Fruit fly (Drosophila melanogaster) whole organism, embryonic: ENCODE data around the gene CG6006.
A peak's percentile ranks its signal among the peaks of the same experiment; 100 is the strongest.

Experiments used
- Adf1 ChIP-seq: fragments of 200-800 bp; sonication (Bioruptor generic); IDR thresholded peaks from 2 replicates; pipeline ENCODE4 v1.3.6; 2022; ENCODE audit warnings: missing biosample characterization, missing genetic modification characterization
- Blimp-1 ChIP-seq: fragments of 200-800 bp; sonication (Bioruptor generic); optimal IDR thresholded peaks from 3 replicates; lab custom pipeline; 2018; ENCODE audit warnings: missing biosample characterization, missing genetic modification characterization, mild to moderate bottlenecking, moderate library complexity, missing genetic modification reagents
- CG10209 ChIP-seq: fragments of 200-800 bp; sonication (Bioruptor generic); optimal IDR thresholded peaks from 3 replicates; lab custom pipeline; 2017; ENCODE audit warnings: missing biosample characterization, mild to moderate bottlenecking, missing genetic modification characterization, missing genetic modification reagents
- CG10274 ChIP-seq: fragments of 200-800 bp; sonication (Bioruptor generic); optimal IDR thresholded peaks from 3 replicates; lab custom pipeline; 2017; ENCODE audit warnings: missing biosample characterization, mild to moderate bottlenecking, missing genetic modification characterization
- CG10654 ChIP-seq: fragments of 200-800 bp; sonication (Bioruptor generic); optimal IDR thresholded peaks from 2 replicates; lab custom pipeline; 2016; ENCODE audit warnings: missing biosample characterization, missing genetic modification characterization
- CG11560 ChIP-seq: fragments of 200-800 bp; sonication (Bioruptor generic); IDR thresholded peaks from 3 replicates; pipeline ENCODE4 v1.3.6; 2022; ENCODE audit warnings: missing biosample characterization, missing genetic modification characterization
- CG12071 ChIP-seq: fragments of 200-800 bp; sonication (Bioruptor generic); optimal IDR thresholded peaks from 3 replicates; lab custom pipeline; 2018; ENCODE audit warnings: missing biosample characterization, mild to moderate bottlenecking, missing genetic modification characterization
- CG12299 ChIP-seq: fragments of 200-800 bp; sonication (Bioruptor generic); optimal IDR thresholded peaks from 2 replicates; lab custom pipeline; 2018; ENCODE audit warnings: missing biosample characterization, mild to moderate bottlenecking, missing genetic modification characterization
- CG13775 ChIP-seq: fragments of 200-800 bp; sonication (Bioruptor generic); optimal IDR thresholded peaks from 3 replicates; lab custom pipeline; 2017; ENCODE audit warnings: missing biosample characterization, mild to moderate bottlenecking, missing genetic modification characterization
- CG14441 ChIP-seq: fragments of 200-800 bp; sonication (Bioruptor generic); IDR thresholded peaks from 2 replicates; pipeline ENCODE4 v1.3.6; 2022; ENCODE audit warnings: missing biosample characterization, missing genetic modification characterization
- CG16815 ChIP-seq: fragments of 200-800 bp; sonication (Bioruptor generic); optimal IDR thresholded peaks from 3 replicates; lab custom pipeline; 2017; ENCODE audit warnings: missing biosample characterization, mild to moderate bottlenecking, missing genetic modification characterization
- CG17359 ChIP-seq: fragments of 200-800 bp; sonication (Bioruptor generic); optimal IDR thresholded peaks from 3 replicates; lab custom pipeline; 2018; ENCODE audit warnings: missing biosample characterization, mild to moderate bottlenecking, missing genetic modification characterization, moderate library complexity
- CG17385 ChIP-seq: fragments of 200-800 bp; sonication (Bioruptor generic); optimal IDR thresholded peaks from 3 replicates; lab custom pipeline; 2018; ENCODE audit warnings: missing biosample characterization, mild to moderate bottlenecking, missing genetic modification characterization
- CG18599 ChIP-seq: fragments of 200-800 bp; sonication (Bioruptor generic); optimal IDR thresholded peaks from 3 replicates; lab custom pipeline; 2017; ENCODE audit warnings: missing biosample characterization, missing genetic modification characterization, mild to moderate bottlenecking, moderate library complexity, missing genetic modification reagents
- CG2199 ChIP-seq: fragments of 200-800 bp; sonication (Bioruptor generic); IDR thresholded peaks from 3 replicates; pipeline ENCODE4 v1.3.6; 2022; ENCODE audit warnings: missing biosample characterization, missing genetic modification characterization
- CG30403 ChIP-seq: fragments of 200-800 bp; sonication (Bioruptor generic); optimal IDR thresholded peaks from 3 replicates; lab custom pipeline; 2016; ENCODE audit warnings: missing biosample characterization, missing genetic modification characterization
- CG32772 ChIP-seq: fragments of 200-800 bp; sonication (Bioruptor generic); IDR thresholded peaks from 2 replicates; pipeline ENCODE4 v1.3.6; 2022; ENCODE audit warnings: missing biosample characterization, missing genetic modification characterization
- CG3847 ChIP-seq: fragments of 200-800 bp; sonication (Bioruptor generic); IDR thresholded peaks from 2 replicates; pipeline ENCODE4 v1.3.6; 2022; ENCODE audit warnings: missing biosample characterization, missing genetic modification characterization
- CG42726 ChIP-seq: fragments of 200-800 bp; sonication (Bioruptor generic); IDR thresholded peaks from 2 replicates; pipeline ENCODE4 v1.3.6; 2022; ENCODE audit warnings: missing biosample characterization, missing genetic modification characterization; ENCODE audit not compliant: partially characterized antibody
- CG4424 ChIP-seq: fragments of 200-800 bp; sonication (Bioruptor generic); optimal IDR thresholded peaks from 3 replicates; lab custom pipeline; 2016; ENCODE audit warnings: missing biosample characterization, missing genetic modification characterization
- CG4854 ChIP-seq: fragments of 200-800 bp; sonication (Bioruptor generic); optimal IDR thresholded peaks from 2 replicates; lab custom pipeline; 2016; ENCODE audit warnings: missing biosample characterization, missing genetic modification characterization, inconsistent platforms
- CG5180 ChIP-seq: fragments of 200-800 bp; sonication (Bioruptor generic); optimal IDR thresholded peaks from 3 replicates; lab custom pipeline; 2017; ENCODE audit warnings: missing biosample characterization, missing genetic modification characterization, mild to moderate bottlenecking, moderate library complexity, missing genetic modification reagents
- CG8924 ChIP-seq: fragments of 200-800 bp; optimal IDR thresholded peaks from 3 replicates; lab custom pipeline; 2019; ENCODE audit warnings: missing biosample characterization, mild to moderate bottlenecking, missing genetic modification characterization, moderate library complexity
- CG9727 ChIP-seq: fragments of 200-800 bp; sonication (Bioruptor generic); optimal IDR thresholded peaks from 3 replicates; lab custom pipeline; 2017; ENCODE audit warnings: missing biosample characterization, mild to moderate bottlenecking, missing genetic modification characterization
- Camta ChIP-seq: fragments of 200-800 bp; sonication (Bioruptor generic); optimal IDR thresholded peaks from 2 replicates; lab custom pipeline; 2016; ENCODE audit warnings: missing biosample characterization, missing genetic modification characterization
- Chrac-16 ChIP-seq: fragments of 200-800 bp; sonication (Bioruptor generic); optimal IDR thresholded peaks from 3 replicates; lab custom pipeline; 2016; ENCODE audit warnings: missing biosample characterization, missing genetic modification characterization
- D19B ChIP-seq: fragments of 200-800 bp; sonication (Bioruptor generic); optimal IDR thresholded peaks from 2 replicates; lab custom pipeline; 2017; ENCODE audit warnings: missing biosample characterization, mild to moderate bottlenecking, missing genetic modification characterization
- Hmr ChIP-seq: fragments of 200-800 bp; sonication (Bioruptor generic); optimal IDR thresholded peaks from 3 replicates; lab custom pipeline; 2017; ENCODE audit warnings: mild to moderate bottlenecking, missing biosample characterization, missing genetic modification reagents, missing genetic modification characterization
- Nf-YB ChIP-seq: fragments of 200-800 bp; sonication (Bioruptor generic); optimal IDR thresholded peaks from 3 replicates; lab custom pipeline; 2019; ENCODE audit warnings: missing biosample characterization, mild to moderate bottlenecking, missing genetic modification characterization, moderate library complexity
- Trl ChIP-seq, 3 experiments: fragments of >200 bp in 2 of 3; fragments of 200-800 bp in 1 of 3; sonication (Bioruptor generic) in 1 of 3; optimal IDR thresholded peaks; 2 replicates in 1 of 3; 3 replicates in 2 of 3; lab custom pipeline; 2016 to 2017; ENCODE audit warnings: missing biosample characterization in 1 of 3, missing genetic modification characterization in 1 of 3
- al ChIP-seq: fragments of 200-800 bp; sonication (Bioruptor generic); IDR thresholded peaks from 2 replicates; pipeline ENCODE4 v1.3.6; 2022; ENCODE audit warnings: missing biosample characterization, missing genetic modification characterization
- ap ChIP-seq: fragments of 200-800 bp; sonication (Bioruptor generic); IDR thresholded peaks from 2 replicates; pipeline ENCODE4 v1.3.6; 2022; ENCODE audit warnings: missing biosample characterization, missing genetic modification characterization
- cwo ChIP-seq: fragments of 200-800 bp; sonication (Bioruptor generic); optimal IDR thresholded peaks from 3 replicates; lab custom pipeline; 2017; ENCODE audit warnings: missing biosample characterization, missing genetic modification characterization, mild to moderate bottlenecking, moderate library complexity, missing genetic modification reagents
- dimm ChIP-seq: fragments of 200-800 bp; sonication (Bioruptor generic); IDR thresholded peaks from 2 replicates; pipeline ENCODE4 v1.3.6; 2022; ENCODE audit warnings: missing biosample characterization, missing genetic modification characterization
- dmrt11E ChIP-seq: fragments of 200-800 bp; sonication (Bioruptor generic); optimal IDR thresholded peaks from 3 replicates; lab custom pipeline; 2018; ENCODE audit warnings: missing biosample characterization, mild to moderate bottlenecking, missing genetic modification characterization, moderate library complexity
- dmrt99B ChIP-seq: fragments of 200-800 bp; sonication (Bioruptor generic); optimal IDR thresholded peaks from 2 replicates; lab custom pipeline; 2018; ENCODE audit warnings: missing biosample characterization, mild to moderate bottlenecking, missing genetic modification characterization, moderate library complexity
- esg ChIP-seq: fragments of 200-800 bp; sonication (Bioruptor generic); conservative IDR thresholded peaks from 2 replicates; pipeline ENCODE4 v1.3.6; 2022; ENCODE audit warnings: missing biosample characterization, missing genetic modification characterization
- fd3F ChIP-seq: fragments of 200-800 bp; sonication (Bioruptor generic); optimal IDR thresholded peaks from 2 replicates; lab custom pipeline; 2018; ENCODE audit warnings: missing biosample characterization, mild to moderate bottlenecking, missing genetic modification characterization, moderate library complexity
- fd96Cb ChIP-seq: fragments of 200-800 bp; sonication (Bioruptor generic); optimal IDR thresholded peaks from 2 replicates; lab custom pipeline; 2018; ENCODE audit warnings: missing biosample characterization, mild to moderate bottlenecking, missing genetic modification characterization, moderate library complexity
- fru ChIP-seq: fragments of >200 bp; optimal IDR thresholded peaks from 2 replicates; lab custom pipeline; 2017
- gem ChIP-seq: fragments of 200-800 bp; sonication (Bioruptor generic); optimal IDR thresholded peaks from 2 replicates; lab custom pipeline; 2019; ENCODE audit warnings: missing biosample characterization, mild to moderate bottlenecking, missing genetic modification characterization, moderate library complexity
- gsb-n ChIP-seq: fragments of 200-800 bp; sonication (Bioruptor generic); optimal IDR thresholded peaks from 3 replicates; lab custom pipeline; 2018; ENCODE audit warnings: missing biosample characterization, mild to moderate bottlenecking, missing genetic modification characterization
- pan ChIP-seq, 4 experiments: fragments of >200 bp in 3 of 4; fragments of 200-800 bp in 1 of 4; sonication (Bioruptor generic) in 1 of 4; optimal IDR thresholded peaks in 3 of 4; IDR thresholded peaks in 1 of 4; 2 replicates each; pipeline versions ENCODE4 v1.3.6 to Lab custom; 2017 to 2022; ENCODE audit warnings: missing biosample characterization in 2 of 4, missing genetic modification characterization in 2 of 4, mixed read lengths in 1 of 4
- seq ChIP-seq: fragments of 200-800 bp; sonication (Bioruptor generic); IDR thresholded peaks from 2 replicates; pipeline ENCODE4 v1.3.6; 2022; ENCODE audit warnings: missing biosample characterization, missing genetic modification characterization
- tio ChIP-seq: fragments of 200-800 bp; sonication (Bioruptor generic); optimal IDR thresholded peaks from 2 replicates; lab custom pipeline; 2017; ENCODE audit warnings: missing biosample characterization, missing genetic modification characterization, inconsistent platforms
- tll ChIP-seq, 2 experiments: fragments of 200-800 bp in 1 of 2; fragments of >200 bp in 1 of 2; sonication (Bioruptor generic) in 1 of 2; optimal IDR thresholded peaks; 2 replicates each; lab custom pipeline; 2017 to 2019; ENCODE audit warnings: missing biosample characterization in 2 of 2, missing genetic modification characterization in 2 of 2, mild to moderate bottlenecking in 1 of 2, moderate library complexity in 1 of 2

Gene CG6006

DNA sequence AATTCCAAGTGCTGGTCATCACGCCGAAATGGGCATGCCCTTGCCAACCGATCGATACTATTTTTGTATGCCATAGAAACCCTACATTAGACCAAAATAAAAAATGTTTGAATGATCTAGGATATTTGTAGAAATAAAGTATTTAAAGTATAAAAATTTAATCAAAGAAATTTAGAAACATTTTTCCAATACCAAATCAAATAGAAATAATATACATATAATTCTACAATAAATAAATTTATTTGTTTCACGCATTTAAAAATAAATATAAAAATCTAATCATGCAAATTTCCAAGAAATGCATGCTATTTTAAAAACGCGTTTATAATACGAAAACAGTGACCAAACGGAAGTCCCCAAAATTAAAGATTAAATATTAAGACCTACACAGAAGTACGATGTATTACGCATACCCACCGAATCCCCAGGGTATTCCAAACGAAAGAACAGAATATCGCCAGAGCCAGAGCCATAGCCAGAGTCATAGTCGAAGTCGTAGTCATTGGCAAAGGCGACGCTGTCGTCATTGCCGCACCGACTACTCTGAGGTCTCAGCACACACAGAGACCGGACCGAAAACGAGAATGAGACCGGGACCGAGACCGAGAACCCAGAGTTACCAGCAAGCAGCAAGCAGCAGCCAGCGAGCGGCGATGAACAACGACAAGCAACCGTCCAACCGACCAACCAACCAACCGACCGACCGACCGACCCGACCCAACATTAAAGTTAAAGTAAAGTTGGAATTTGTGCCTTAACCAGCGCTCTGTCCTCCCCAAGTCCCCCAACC, 54.3 kb downstream of the CG6006 start (continued):
- TF ChIP-seq fru (lab: Kevin White, UChicago) (no peak), seq (peak; percentile 24; the same call in 1 of the 2 replicates), ap (GFP tag; lab: Robert Waterston, UW) (no peak), CG8924 (tag; lab: Kevin White, UChicago) (peak; percentile 61), CG17385 (peak; percentile 26), dmrt99B (tag; lab: Kevin White, UChicago) (peak; percentile 33), tll (GFP tag; optimal IDR thresholded peaks at IDR 0.05; lab: Kevin White, UChicago) (no peak), cwo (GFP tag; lab: Kevin White, UChicago) (peak; percentile 1), CG5180 (GFP tag; lab: Kevin White, UChicago) (peak; percentile 89), gsb-n (tag; lab: Kevin White, UChicago) (peak; percentile 5), pan (optimal IDR thresholded peaks at IDR 0.05; lab: Kevin White, UChicago) (no peak), pan (GFP tag; optimal IDR thresholded peaks at IDR 0.05 in 1 of 2, IDR thresholded peaks at IDR 0.05 in 1 of 2) (peak in 1 of 2 experiments; percentile 41), CG14441 (peak; percentile 25; the same call in 1 of the 2 replicates), CG32772 (GFP tag; lab: Robert Waterston, UW) (no peak), CG30403 (GFP tag; lab: Kevin White, UChicago) (peak; percentile 43), dimm (GFP tag; lab: Robert Waterston, UW) (0 out of 2 replicates have a peak, but pooled peaks have one; percentile 4), CG2199 (GFP tag; lab: Robert Waterston, UW) (peak; percentile 85; the same call in 2 of the 3 replicates), al (GFP tag; lab: Robert Waterston, UW) (0 out of 2 replicates have a peak, but pooled peaks have one; percentile 11), tio (GFP tag; lab: Kevin White, UChicago) (peak; percentile 33), fd96Cb (peak; percentile 44), CG10274 (peak; percentile 1), esg (GFP tag; lab: Robert Waterston, UW) (peak; percentile 41; the same call in 1 of the 2 replicates), dmrt11E (tag; lab: Kevin White, UChicago) (peak; percentile 73), CG9727 (GFP tag; lab: Kevin White, UChicago) (peak; percentile 83), CG12299 (tag; lab: Kevin White, UChicago) (no peak), CG11560 (tag; lab: Robert Waterston, UW) (no peak), Trl (optimal IDR thresholded peaks at IDR 0.05; lab: Kevin White, UChicago) (no peak), Trl (GFP tag; optimal IDR thresholded peaks at IDR 0.05; lab: Kevin White, UChicago) (no peak), Hmr (GFP tag; lab: Kevin White, UChicago) (peak; percentile 39), CG10654 (GFP tag; lab: Kevin White, UChicago) (peak; percentile 52), gem (tag; lab: Kevin White, UChicago) (peak; percentile 81), CG17359 (peak; percentile 15), CG42726 (GFP tag; lab: Robert Waterston, UW) (0 out of 2 replicates have a peak, but pooled peaks have one; percentile 4), Nf-YB (GFP tag; lab: Kevin White, UChicago) (peak; percentile 17), CG3847 (GFP tag; lab: Robert Waterston, UW) (0 out of 2 replicates have a peak, but pooled peaks have one; percentile 11), D19B (GFP tag; lab: Kevin White, UChicago) (peak; percentile 72), CG4854 (GFP tag; lab: Kevin White, UChicago) (no peak), CG4424 (peak; percentile 18), Camta (no peak), Adf1 (peak; percentile 61; the same call in 1 of the 2 replicates), CG12071 (GFP tag; lab: Kevin White, UChicago) (peak; percentile 4), CG16815 (peak; percentile 66), CG18599 (peak; percentile 52), CG13775 (GFP tag; lab: Kevin White, UChicago) (peak; percentile 76), Blimp-1 (peak; percentile 41), fd3F (GFP tag; lab: Kevin White, UChicago) (peak; percentile 18), CG10209 (GFP tag; lab: Kevin White, UChicago) (peak; percentile 41), Chrac-16 (GFP tag; lab: Kevin White, UChicago) (peak; percentile 17)
